Worm (Caenorhabditis elegans): ENCODE measurements around the gene saeg-1.

saeg-1 gene

DNA sequence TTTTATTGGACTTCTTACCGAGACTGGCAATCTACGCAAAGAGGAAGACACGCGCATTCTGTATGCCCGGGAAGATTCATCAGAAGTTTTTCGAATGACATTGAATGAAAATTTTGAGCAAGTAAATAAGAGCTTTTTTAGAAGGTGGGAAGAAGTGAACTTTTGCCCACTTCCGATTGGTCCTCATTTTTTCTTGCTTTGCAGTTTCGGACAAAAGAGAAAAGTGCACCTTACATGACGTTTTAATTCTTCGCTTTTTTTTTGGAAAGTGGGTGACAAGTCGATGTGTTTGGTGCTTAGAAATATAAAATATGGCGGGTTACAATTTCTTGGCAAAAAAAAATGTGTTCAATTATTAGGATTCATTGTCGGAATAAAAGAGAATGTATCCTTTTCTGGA, 61.1 kb downstream of the saeg-1 start, which contains the start of gene secs-1:
Gene secs-1 (minus strand): TSS at position 101 of the 400 bp plus-strand sequence.
- no peak for TF ChIP-seq unc-98 (GFP tag; IDR thresholded peaks at IDR 0.05)
- TF ChIP-seq nhr-11 (tag; optimal IDR thresholded peaks at IDR 0.05), result no peak
- TF ChIP-seq mdl-1 (tag; optimal IDR thresholded peaks at IDR 0.05), result no peak
- no peak for TF ChIP-seq ztf-4 (tag; optimal IDR thresholded peaks at IDR 0.05)
- TF ChIP-seq egl-13 (tag; optimal IDR thresholded peaks at IDR 0.05), result no peak
- no peak for TF ChIP-seq lin-35 (GFP tag; optimal IDR thresholded peaks at IDR 0.05)
- no peak for TF ChIP-seq lin-14 (GFP tag; optimal IDR thresholded peaks at IDR 0.05)
